Worm (Caenorhabditis elegans) whole organism, L3 larva: ENCODE results near the gene F43C1.7.

Experiments used
- R02D3.7 ChIP-seq: fragments of 150-350 bp; optimal IDR thresholded peaks from 2 replicates; lab custom pipeline; 2014; ENCODE audit warnings: missing biosample characterization, missing genetic modification characterization
- ZK546.5 ChIP-seq: sonication (generic microtip); optimal IDR thresholded peaks from 2 replicates; lab custom pipeline; 2017; ENCODE audit warnings: missing biosample characterization, missing genetic modification characterization
- ama-1 ChIP-seq: fragments of 150-350 bp; optimal IDR thresholded peaks from 2 replicates; lab custom pipeline; 2018
- elt-3 ChIP-seq, 3 experiments: fragments of 150-350 bp in 1 of 3; sonication (generic microtip) in 2 of 3; optimal IDR thresholded peaks; 2 replicates in 2 of 3; 4 replicates in 1 of 3; lab custom pipeline; 2014 to 2017; ENCODE audit warnings: missing biosample characterization in 3 of 3, missing genetic modification characterization in 3 of 3
- nhr-11 ChIP-seq: fragments of 150-350 bp; optimal IDR thresholded peaks from 2 replicates; lab custom pipeline; 2014; ENCODE audit warnings: missing biosample characterization, missing genetic modification characterization
- nhr-12 ChIP-seq: fragments of 150-350 bp; optimal IDR thresholded peaks from 2 replicates; lab custom pipeline; 2014; ENCODE audit warnings: missing biosample characterization, missing genetic modification characterization
- nhr-237 ChIP-seq: fragments of 150-350 bp; optimal IDR thresholded peaks from 2 replicates; lab custom pipeline; 2014; ENCODE audit warnings: missing biosample characterization, missing genetic modification characterization
- nhr-77 ChIP-seq: fragments of 150-350 bp; optimal IDR thresholded peaks from 2 replicates; lab custom pipeline; 2014; ENCODE audit warnings: missing biosample characterization, missing genetic modification characterization
- skn-1 ChIP-seq: fragments of 150-350 bp; optimal IDR thresholded peaks from 2 replicates; lab custom pipeline; 2014; ENCODE audit warnings: missing biosample characterization, missing genetic modification characterization
- ztf-11 ChIP-seq: fragments of 150-350 bp; optimal IDR thresholded peaks from 2 replicates; lab custom pipeline; 2014; ENCODE audit warnings: missing biosample characterization, missing genetic modification characterization

DNA sequence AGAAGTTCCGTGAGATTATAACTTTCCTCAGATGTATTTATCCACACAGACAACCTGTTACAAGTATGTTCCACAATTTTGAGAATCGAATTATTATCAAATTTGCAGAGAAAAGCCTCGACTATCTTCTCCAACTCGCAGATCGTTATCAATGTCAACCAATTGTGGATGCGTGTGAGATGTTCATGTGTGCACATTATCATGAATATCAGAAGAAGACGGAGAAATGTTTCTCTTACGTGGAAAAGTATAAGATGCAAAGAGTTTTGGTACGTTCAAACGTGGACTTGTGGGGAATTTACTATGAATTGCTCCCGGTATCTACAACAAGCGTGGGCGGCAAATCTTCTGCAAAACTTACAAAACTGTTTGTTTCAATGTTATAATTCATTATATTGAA is 28.7 kb upstream of the F43C1.7 start:
- TF ChIP-seq ztf-11 (tag; lab: Kevin White, UChicago) (no peak), ama-1 (lab: Kevin White, UChicago) (no peak), nhr-11 (tag; lab: Kevin White, UChicago) (no peak), nhr-12 (no peak), R02D3.7 (no peak), elt-3 (tag; optimal IDR thresholded peaks at IDR 0.05; lab: Kevin White, UChicago) (no peak), nhr-77 (tag; lab: Kevin White, UChicago) (no peak), skn-1 (tag; lab: Kevin White, UChicago) (no peak), ZK546.5 (tag; lab: Kevin White, UChicago) (no peak), nhr-237 (no peak)
